Fruit fly (Drosophila melanogaster): ENCODE measurements around the gene Bsg.

Gene Bsg

DNA sequence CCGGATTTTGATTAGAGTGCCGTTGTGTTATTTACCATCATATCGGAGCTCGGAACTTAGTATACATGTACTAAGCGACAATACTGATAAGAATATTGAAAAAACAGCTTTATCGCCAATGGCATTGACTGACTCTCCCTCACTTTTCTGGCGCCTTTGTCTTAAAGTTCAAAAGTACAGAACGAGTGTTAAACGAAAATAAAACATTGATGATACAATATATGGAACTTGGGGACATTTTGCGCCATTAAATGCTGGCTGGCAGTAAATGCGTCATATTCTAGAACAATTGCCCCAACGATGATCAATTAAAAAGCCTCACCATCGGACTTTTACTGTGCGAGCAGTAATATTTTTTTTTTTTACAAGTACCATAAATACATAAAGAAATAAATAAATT is 12.0 kb downstream of the Bsg start:
- no peak for TF ChIP-seq Myc (optimal IDR thresholded peaks at IDR 0.05)
- no peak for TF ChIP-seq insv (optimal IDR thresholded peaks at IDR 0.05)
- no peak for TF ChIP-seq h (optimal IDR thresholded peaks at IDR 0.05)
- TF ChIP-seq ttk (optimal IDR thresholded peaks at IDR 0.05) = no peak
- TF ChIP-seq Sin3A (optimal IDR thresholded peaks at IDR 0.05) = no peak
- no peak for TF ChIP-seq psq (optimal IDR thresholded peaks at IDR 0.05)

DNA sequence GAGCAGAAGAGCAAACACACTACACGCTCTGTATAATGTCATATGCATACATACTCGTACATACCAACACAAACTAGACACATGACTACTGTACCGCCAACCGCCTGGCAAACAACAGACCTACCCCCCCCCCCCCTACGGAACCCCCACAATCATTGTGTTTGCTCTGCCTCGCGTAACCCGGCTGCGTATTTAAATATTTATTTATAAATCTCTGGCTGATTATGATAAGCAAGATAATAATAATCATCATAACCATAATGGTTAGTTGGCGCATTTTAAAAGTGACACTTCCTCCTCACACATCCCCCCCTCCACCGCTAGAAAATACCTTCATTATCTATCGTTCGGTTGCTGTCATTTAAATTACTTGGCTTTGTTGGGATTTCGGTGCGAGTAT is 14.2 kb downstream of the Bsg start:
- TF ChIP-seq ttk (optimal IDR thresholded peaks at IDR 0.05) (no peak), psq (optimal IDR thresholded peaks at IDR 0.05) (no peak), insv (optimal IDR thresholded peaks at IDR 0.05) (no peak), Sin3A (optimal IDR thresholded peaks at IDR 0.05) (no peak), Myc (optimal IDR thresholded peaks at IDR 0.05) (no peak), h (optimal IDR thresholded peaks at IDR 0.05) (no peak)

DNA sequence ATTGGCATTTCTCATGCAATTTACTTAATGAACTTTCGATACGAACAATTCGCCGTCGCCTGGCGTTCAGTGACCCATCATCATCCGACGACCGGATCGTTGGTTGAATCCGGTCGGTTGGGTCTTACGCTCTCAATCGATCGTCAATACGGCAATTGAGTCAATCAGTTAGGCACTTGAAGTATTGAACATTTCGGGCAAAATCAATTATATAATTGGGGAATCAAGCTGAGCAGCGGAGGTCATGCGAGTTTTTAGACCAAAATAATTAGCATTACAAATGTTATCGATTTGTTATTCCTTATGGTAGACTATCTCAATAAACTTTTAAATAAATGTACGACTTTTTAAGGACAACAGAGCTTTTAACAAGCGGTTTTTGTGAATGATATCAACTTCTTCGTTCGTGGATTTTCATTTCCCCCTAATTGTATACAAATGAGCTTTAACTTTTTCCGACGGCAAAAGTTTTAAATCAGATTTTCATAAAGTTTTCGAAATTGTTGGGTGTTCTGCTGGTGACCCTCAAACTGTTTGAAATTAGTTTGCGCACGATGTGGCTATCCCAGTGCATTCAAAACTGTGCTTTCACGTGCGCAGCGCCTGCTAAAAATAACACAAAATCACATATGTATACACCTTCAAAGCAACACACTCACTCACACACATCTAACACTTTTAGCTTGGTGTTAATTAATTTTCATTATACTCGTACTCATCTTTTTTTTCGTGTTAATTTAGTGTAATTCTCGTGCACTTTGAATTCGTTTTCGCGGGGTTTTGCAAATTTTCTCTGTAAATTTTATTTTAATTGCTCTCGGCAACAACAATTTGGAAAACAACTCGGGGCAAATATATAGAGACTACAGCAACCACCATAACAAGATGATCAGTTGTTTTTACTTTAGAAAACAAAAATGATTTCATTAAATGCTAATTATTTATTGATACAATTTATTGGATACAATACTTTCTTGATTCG is 15.0 kb downstream of the Bsg start:
- TF ChIP-seq Sin3A (optimal IDR thresholded peaks at IDR 0.05) (no peak), ttk (optimal IDR thresholded peaks at IDR 0.05) (no peak), insv (optimal IDR thresholded peaks at IDR 0.05) (no peak), h (optimal IDR thresholded peaks at IDR 0.05) (no peak), Myc (optimal IDR thresholded peaks at IDR 0.05) (no peak), psq (optimal IDR thresholded peaks at IDR 0.05) (no peak)

DNA sequence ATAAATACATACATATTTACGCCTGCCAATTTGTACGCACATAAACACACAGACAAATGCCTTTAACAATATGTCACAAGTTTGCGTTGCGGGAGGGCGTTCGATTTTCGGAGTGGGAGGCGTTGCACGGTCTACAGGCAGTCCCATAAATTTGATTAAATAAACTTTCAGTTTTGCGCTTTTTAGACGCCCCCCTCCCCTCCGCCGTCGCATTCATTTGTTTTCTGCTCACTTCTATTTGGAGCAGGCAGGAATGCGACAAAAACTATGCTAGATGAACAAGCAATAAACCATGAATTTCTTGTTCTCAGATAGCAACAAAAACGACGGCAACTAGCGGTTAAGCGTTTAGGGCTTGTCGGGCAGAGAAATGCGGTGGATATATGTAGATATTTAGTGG is 15.8 kb downstream of the Bsg start:
- TF ChIP-seq psq (optimal IDR thresholded peaks at IDR 0.05) = no peak
- no peak for TF ChIP-seq ttk (optimal IDR thresholded peaks at IDR 0.05)
- TF ChIP-seq insv (optimal IDR thresholded peaks at IDR 0.05) = no peak
- TF ChIP-seq Sin3A (optimal IDR thresholded peaks at IDR 0.05) = no peak
- no peak for TF ChIP-seq h (optimal IDR thresholded peaks at IDR 0.05)
- no peak for TF ChIP-seq Myc (optimal IDR thresholded peaks at IDR 0.05)

DNA sequence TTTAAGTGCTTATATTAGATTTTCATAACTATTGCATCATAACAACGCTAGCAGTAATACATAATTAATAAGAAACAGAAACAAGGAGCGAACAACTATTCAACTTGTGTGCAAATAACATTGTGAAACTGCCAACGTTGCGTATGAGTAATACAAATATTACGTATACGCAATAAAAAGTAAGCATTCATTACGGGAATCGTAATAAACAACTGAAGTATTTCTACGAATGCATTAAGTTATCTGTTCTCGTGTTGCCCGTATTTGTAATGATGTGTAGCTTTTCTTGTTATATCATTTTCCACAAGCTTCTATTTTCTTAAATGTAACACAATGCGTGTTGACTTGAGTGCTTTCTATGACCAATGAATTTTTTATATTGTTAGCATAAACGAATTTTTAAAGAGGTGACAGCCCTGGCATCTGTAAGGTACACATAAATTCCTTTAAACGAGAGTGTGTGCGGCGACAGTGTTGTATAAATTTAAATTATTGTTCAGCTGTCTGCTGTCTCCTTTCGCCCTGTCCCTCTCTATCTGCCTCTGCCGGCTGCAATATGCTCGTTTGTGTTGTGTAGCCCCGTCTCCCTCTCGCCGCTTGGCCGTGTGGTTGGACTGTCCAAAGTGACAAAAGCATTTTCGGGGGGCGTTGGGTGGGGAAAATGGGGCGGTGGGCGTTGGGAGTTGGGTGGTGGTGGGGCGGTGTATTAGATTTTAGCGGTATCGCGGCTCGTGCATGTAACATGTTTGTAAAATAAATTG is 16.6 kb downstream of the Bsg start:
- no peak for TF ChIP-seq h (optimal IDR thresholded peaks at IDR 0.05)
- TF ChIP-seq insv (optimal IDR thresholded peaks at IDR 0.05) = no peak
- no peak for TF ChIP-seq Sin3A (optimal IDR thresholded peaks at IDR 0.05)
- no peak for TF ChIP-seq Myc (optimal IDR thresholded peaks at IDR 0.05)
- TF ChIP-seq psq (optimal IDR thresholded peaks at IDR 0.05) = no peak

DNA sequence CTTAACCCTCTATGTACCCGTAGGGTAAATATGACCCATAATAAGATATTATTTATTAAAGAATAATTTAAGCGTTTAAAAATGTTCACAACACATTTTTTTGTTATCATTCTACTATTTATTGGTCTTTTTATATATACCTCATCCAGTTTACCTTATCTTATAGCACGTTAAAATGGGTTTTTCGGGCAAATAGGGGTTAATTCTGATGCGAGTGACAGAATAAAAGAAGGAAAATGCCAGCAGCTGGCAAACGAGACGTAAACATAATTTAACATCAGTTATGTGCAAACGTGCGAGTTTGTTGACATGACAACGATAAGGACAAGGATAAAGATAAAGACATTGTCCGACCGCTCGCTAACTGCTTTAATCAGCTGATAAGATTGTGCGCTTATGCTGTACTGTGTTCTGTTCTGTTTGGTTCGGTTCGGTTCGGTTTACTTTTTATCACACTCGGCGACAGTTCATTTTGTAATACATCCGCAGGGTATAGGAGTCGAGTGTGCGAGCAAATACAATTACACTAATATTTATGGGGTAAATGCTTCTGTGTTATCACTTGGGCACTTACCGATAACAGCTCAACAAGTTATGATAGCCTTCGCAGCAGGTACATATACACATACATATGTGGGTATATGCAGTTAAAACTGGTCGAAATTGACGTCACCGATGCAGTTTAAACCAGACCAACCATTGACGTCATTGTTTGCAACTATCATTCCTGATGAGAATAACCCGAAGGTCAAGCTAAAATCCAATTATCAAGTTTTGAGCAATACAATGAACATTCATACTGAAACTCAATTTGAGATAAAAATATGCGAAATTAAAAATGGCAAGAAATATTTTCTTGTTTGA is 17.5 kb downstream of the Bsg start:
- no peak for TF ChIP-seq ttk (optimal IDR thresholded peaks at IDR 0.05)
- no peak for TF ChIP-seq h (optimal IDR thresholded peaks at IDR 0.05)
- no peak for TF ChIP-seq insv (optimal IDR thresholded peaks at IDR 0.05)
- no peak for TF ChIP-seq Sin3A (optimal IDR thresholded peaks at IDR 0.05)
- no peak for TF ChIP-seq psq (optimal IDR thresholded peaks at IDR 0.05)
- no peak for TF ChIP-seq Myc (optimal IDR thresholded peaks at IDR 0.05)

DNA sequence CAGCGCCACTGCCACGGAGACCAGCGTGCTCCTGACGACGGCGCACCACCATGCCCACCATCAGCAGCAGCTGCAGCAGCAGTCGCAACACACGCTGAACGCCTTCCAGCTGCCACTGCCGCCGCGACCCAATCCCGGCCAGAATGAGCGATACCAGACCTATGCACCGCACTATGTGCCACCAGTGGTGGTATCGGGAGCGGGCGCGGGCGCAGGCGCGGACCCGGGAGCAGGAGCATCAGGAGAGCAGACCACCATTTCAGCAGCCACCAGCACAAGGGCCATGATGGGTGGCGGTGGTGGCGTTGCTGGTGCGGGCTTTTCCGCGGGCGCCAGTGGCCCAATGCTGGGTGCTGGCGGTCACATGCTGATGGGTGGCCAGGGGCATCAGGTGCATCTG is 19.9 kb downstream of the Bsg start:
- TF ChIP-seq Sin3A (optimal IDR thresholded peaks at IDR 0.05) (no peak), psq (optimal IDR thresholded peaks at IDR 0.05) (no peak), ttk (optimal IDR thresholded peaks at IDR 0.05) (no peak), insv (optimal IDR thresholded peaks at IDR 0.05) (no peak), h (optimal IDR thresholded peaks at IDR 0.05) (no peak), Myc (optimal IDR thresholded peaks at IDR 0.05) (no peak)

DNA sequence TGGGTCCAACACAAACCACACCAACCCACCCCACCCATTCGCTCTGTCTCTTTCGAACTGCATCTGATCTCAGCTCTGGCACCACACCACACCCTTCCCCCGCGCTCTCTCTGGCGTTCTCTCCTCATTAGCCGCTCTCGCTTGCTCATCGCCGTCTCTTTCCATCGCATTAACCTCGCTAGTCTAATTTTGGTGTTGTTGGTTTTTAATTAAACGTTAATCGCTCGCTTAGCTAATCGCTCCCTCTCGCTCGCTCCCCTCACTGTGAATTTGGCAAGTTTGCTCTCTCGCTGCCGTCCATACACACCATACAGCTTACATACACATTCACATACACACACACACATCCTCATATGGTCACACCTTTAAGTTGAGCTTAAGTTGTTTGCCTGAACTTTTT is 20.9 kb downstream of the Bsg start:
- TF ChIP-seq insv (optimal IDR thresholded peaks at IDR 0.05) (no peak), Myc (optimal IDR thresholded peaks at IDR 0.05) (no peak), ttk (optimal IDR thresholded peaks at IDR 0.05) (no peak), Sin3A (optimal IDR thresholded peaks at IDR 0.05) (no peak), psq (optimal IDR thresholded peaks at IDR 0.05) (no peak), h (optimal IDR thresholded peaks at IDR 0.05) (no peak)

DNA sequence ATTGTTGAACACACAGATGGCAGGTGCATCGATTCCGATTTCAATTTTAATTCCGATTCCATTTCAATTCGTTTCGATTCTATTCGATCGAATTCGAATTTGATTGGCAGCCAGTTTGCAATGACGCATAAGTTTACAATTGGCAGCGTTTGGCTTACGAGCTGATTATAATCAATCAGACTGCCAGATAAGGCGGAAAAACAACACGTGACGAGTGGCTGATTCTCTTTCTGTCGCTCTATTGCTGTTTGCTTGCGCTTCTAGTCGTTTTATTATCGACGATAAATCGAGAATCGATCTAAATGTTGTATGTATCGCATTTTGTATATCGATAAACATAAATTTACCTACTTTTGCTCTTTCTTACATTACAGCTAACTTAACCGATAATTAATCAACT is 21.5 kb downstream of the Bsg start:
- no peak for TF ChIP-seq Sin3A (optimal IDR thresholded peaks at IDR 0.05)
- no peak for TF ChIP-seq psq (optimal IDR thresholded peaks at IDR 0.05)
- no peak for TF ChIP-seq insv (optimal IDR thresholded peaks at IDR 0.05)
- no peak for TF ChIP-seq h (optimal IDR thresholded peaks at IDR 0.05)
- no peak for TF ChIP-seq ttk (optimal IDR thresholded peaks at IDR 0.05)
- TF ChIP-seq Myc (optimal IDR thresholded peaks at IDR 0.05) = no peak

DNA sequence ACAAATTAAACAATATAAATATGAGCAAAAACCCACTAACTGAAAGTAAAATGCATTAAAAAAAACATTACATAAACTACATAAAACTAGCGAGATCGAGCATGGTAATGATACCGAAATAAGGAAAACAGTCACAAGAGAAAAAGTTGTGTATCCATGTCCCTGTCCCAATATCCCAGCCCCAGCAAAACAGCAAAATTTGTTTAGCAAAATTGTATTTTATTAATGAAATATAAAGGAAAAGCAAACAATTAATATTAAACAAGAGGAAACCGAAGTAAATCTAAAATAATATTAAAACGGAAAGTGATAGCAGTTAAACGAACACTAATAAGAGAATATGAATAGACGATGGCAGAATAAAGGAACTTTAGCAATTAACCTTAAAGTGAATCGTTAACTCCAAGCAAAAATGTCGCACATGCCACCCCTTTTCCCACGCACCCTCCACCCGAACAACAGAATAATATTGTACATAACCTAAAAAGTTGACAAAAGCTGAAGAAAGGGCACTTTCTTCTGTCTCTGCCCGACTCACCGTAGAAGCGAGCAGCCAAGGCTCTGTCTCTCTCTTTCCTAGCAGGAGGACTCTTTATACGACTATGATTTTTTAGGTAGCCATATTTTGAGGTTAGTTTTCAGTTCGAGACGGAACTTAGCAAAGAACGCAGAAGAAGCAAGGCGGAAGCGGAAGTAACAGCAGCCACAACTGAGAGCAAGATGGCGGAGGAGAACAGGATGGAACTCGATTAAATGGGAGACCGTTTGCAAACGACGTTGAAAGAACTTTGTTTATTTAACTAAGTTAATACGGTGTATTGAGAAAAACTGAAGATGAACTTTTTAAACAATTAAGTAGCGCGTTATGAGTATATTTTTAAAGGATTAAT is 27.6 kb downstream of the Bsg start:
- TF ChIP-seq Myc (optimal IDR thresholded peaks at IDR 0.05) = no peak
- TF ChIP-seq insv (optimal IDR thresholded peaks at IDR 0.05) = no peak
- no peak for TF ChIP-seq psq (optimal IDR thresholded peaks at IDR 0.05)
- no peak for TF ChIP-seq h (optimal IDR thresholded peaks at IDR 0.05)
- TF ChIP-seq Sin3A (optimal IDR thresholded peaks at IDR 0.05) = no peak
- no peak for TF ChIP-seq ttk (optimal IDR thresholded peaks at IDR 0.05)
